Fruit fly (Drosophila melanogaster) whole organism, embryonic: ENCODE results near the gene CG7966.

Experiments used
- B-H2 ChIP-seq: fragments of 200-800 bp; sonication (Bioruptor generic); optimal IDR thresholded peaks from 2 replicates; lab custom pipeline; 2018; ENCODE audit warnings: missing biosample characterization, mild to moderate bottlenecking, missing genetic modification characterization
- CG1024 ChIP-seq: fragments of 200-800 bp; sonication (Bioruptor generic); IDR thresholded peaks from 2 replicates; pipeline ENCODE4 v1.3.6; 2022; ENCODE audit warnings: missing biosample characterization, missing genetic modification characterization
- CG12299 ChIP-seq: fragments of 200-800 bp; sonication (Bioruptor generic); optimal IDR thresholded peaks from 2 replicates; lab custom pipeline; 2018; ENCODE audit warnings: missing biosample characterization, mild to moderate bottlenecking, missing genetic modification characterization
- CG13624 ChIP-seq: fragments of 200-800 bp; sonication (Bioruptor generic); optimal IDR thresholded peaks from 2 replicates; lab custom pipeline; 2016; ENCODE audit warnings: missing biosample characterization, missing genetic modification characterization
- CG14014 ChIP-seq: fragments of 200-800 bp; sonication (Bioruptor generic); IDR thresholded peaks from 2 replicates; pipeline ENCODE4 v1.3.6; 2022; ENCODE audit warnings: missing biosample characterization, missing genetic modification characterization
- CG14441 ChIP-seq: fragments of 200-800 bp; sonication (Bioruptor generic); IDR thresholded peaks from 2 replicates; pipeline ENCODE4 v1.3.6; 2022; ENCODE audit warnings: missing biosample characterization, missing genetic modification characterization
- CG15514 ChIP-seq: fragments of 200-800 bp; sonication (Bioruptor generic); optimal IDR thresholded peaks from 3 replicates; lab custom pipeline; 2017; ENCODE audit warnings: missing biosample characterization, missing genetic modification characterization, mild to moderate bottlenecking, moderate library complexity, missing genetic modification reagents
- CG17186 ChIP-seq: fragments of 200-800 bp; sonication (Bioruptor generic); optimal IDR thresholded peaks from 3 replicates; lab custom pipeline; 2017; ENCODE audit warnings: missing biosample characterization, missing genetic modification reagents, missing genetic modification characterization
- CG2116 ChIP-seq: fragments of 200-800 bp; sonication (Bioruptor generic); optimal IDR thresholded peaks from 3 replicates; lab custom pipeline; 2018; ENCODE audit warnings: missing biosample characterization, mild to moderate bottlenecking, missing genetic modification characterization
- CG33213 ChIP-seq: fragments of 200-800 bp; sonication (Bioruptor generic); optimal IDR thresholded peaks from 3 replicates; lab custom pipeline; 2016; ENCODE audit warnings: missing biosample characterization, missing genetic modification characterization
- CG7745 ChIP-seq: fragments of 200-800 bp; sonication (Bioruptor generic); optimal IDR thresholded peaks from 2 replicates; lab custom pipeline; 2018; ENCODE audit warnings: missing biosample characterization, mild to moderate bottlenecking, missing genetic modification characterization, moderate library complexity
- CG8924 ChIP-seq: fragments of 200-800 bp; optimal IDR thresholded peaks from 3 replicates; lab custom pipeline; 2019; ENCODE audit warnings: missing biosample characterization, mild to moderate bottlenecking, missing genetic modification characterization, moderate library complexity
- CHES-1-like ChIP-seq: fragments of 200-800 bp; sonication (Bioruptor generic); optimal IDR thresholded peaks from 2 replicates; lab custom pipeline; 2016; ENCODE audit warnings: missing biosample characterization, missing genetic modification characterization
- Dll ChIP-seq: fragments of 200-800 bp; sonication (Bioruptor generic); IDR thresholded peaks from 4 replicates; pipeline ENCODE4 v1.3.6; 2022; ENCODE audit warnings: missing biosample characterization, missing genetic modification characterization; ENCODE audit not compliant: partially characterized antibody
- Dref ChIP-seq: fragments of 200-800 bp; sonication (Bioruptor generic); IDR thresholded peaks from 2 replicates; pipeline ENCODE4 v1.3.6; 2022; ENCODE audit warnings: missing biosample characterization, missing genetic modification characterization
- Gug ChIP-seq: fragments of 200-800 bp; sonication (Bioruptor generic); IDR thresholded peaks from 4 replicates; pipeline ENCODE4 v1.3.6; 2022; ENCODE audit warnings: missing biosample characterization, missing genetic modification characterization
- HLH4C ChIP-seq: fragments of 200-800 bp; sonication (Bioruptor generic); IDR thresholded peaks from 3 replicates; pipeline ENCODE4 v1.3.6; 2022; ENCODE audit warnings: missing biosample characterization, missing genetic modification characterization; ENCODE audit not compliant: partially characterized antibody
- Max ChIP-seq: fragments of 200-800 bp; sonication (Bioruptor generic); optimal IDR thresholded peaks from 2 replicates; lab custom pipeline; 2016; ENCODE audit warnings: missing biosample characterization, mild to moderate bottlenecking, missing genetic modification characterization
- Pdp1 ChIP-seq, 2 experiments: fragments of 200-800 bp; sonication (Bioruptor generic); optimal IDR thresholded peaks; 3 replicates each; lab custom pipeline; 2016; ENCODE audit warnings: missing biosample characterization in 2 of 2, missing genetic modification characterization in 2 of 2, mild to moderate bottlenecking in 1 of 2, moderate library complexity in 1 of 2
- Scr ChIP-seq: fragments of 200-800 bp; sonication (Bioruptor generic); IDR thresholded peaks from 2 replicates; pipeline ENCODE4 v1.3.6; 2022; ENCODE audit warnings: missing biosample characterization, missing genetic modification characterization; ENCODE audit not compliant: partially characterized antibody
- Sin3A ChIP-seq: fragments of >200 bp; optimal IDR thresholded peaks from 2 replicates; lab custom pipeline; 2018
- Sry-β ChIP-seq: fragments of 200-800 bp; sonication (Bioruptor generic); optimal IDR thresholded peaks from 2 replicates; lab custom pipeline; 2018; ENCODE audit warnings: missing biosample characterization, mild to moderate bottlenecking, missing genetic modification characterization, moderate library complexity
- Tbp ChIP-seq: fragments of >200 bp; optimal IDR thresholded peaks from 2 replicates; lab custom pipeline; 2018; ENCODE audit warnings: missing biosample characterization, missing genetic modification characterization
- Xrp1 ChIP-seq: fragments of 200-800 bp; sonication (Bioruptor generic); IDR thresholded peaks from 2 replicates; pipeline ENCODE4 v1.3.6; 2022; ENCODE audit warnings: missing biosample characterization, missing genetic modification characterization
- amos ChIP-seq: fragments of 200-800 bp; sonication (Bioruptor generic); IDR thresholded peaks from 2 replicates; pipeline ENCODE4 v1.3.6; 2022; ENCODE audit warnings: missing biosample characterization, missing genetic modification characterization; ENCODE audit not compliant: partially characterized antibody
- bab2 ChIP-seq: fragments of 200-800 bp; sonication (Bioruptor generic); optimal IDR thresholded peaks from 2 replicates; lab custom pipeline; 2016; ENCODE audit warnings: missing biosample characterization, missing genetic modification characterization
- bigmax ChIP-seq: fragments of 200-800 bp; sonication (Bioruptor generic); optimal IDR thresholded peaks from 2 replicates; lab custom pipeline; 2018; ENCODE audit warnings: missing biosample characterization, mild to moderate bottlenecking, missing genetic modification characterization
- br ChIP-seq: fragments of >200 bp; optimal IDR thresholded peaks from 2 replicates; lab custom pipeline; 2017
- cg ChIP-seq: fragments of 200-800 bp; sonication (Bioruptor generic); optimal IDR thresholded peaks from 3 replicates; lab custom pipeline; 2019; ENCODE audit warnings: missing biosample characterization, mild to moderate bottlenecking, missing genetic modification characterization, moderate library complexity
- dmrt11E ChIP-seq: fragments of 200-800 bp; sonication (Bioruptor generic); optimal IDR thresholded peaks from 3 replicates; lab custom pipeline; 2018; ENCODE audit warnings: missing biosample characterization, mild to moderate bottlenecking, missing genetic modification characterization, moderate library complexity
- esg ChIP-seq: fragments of 200-800 bp; sonication (Bioruptor generic); conservative IDR thresholded peaks from 2 replicates; pipeline ENCODE4 v1.3.6; 2022; ENCODE audit warnings: missing biosample characterization, missing genetic modification characterization
- eyg ChIP-seq: fragments of 200-800 bp; sonication (Bioruptor generic); optimal IDR thresholded peaks from 3 replicates; lab custom pipeline; 2016; ENCODE audit warnings: missing biosample characterization, missing genetic modification characterization
- gsb-n ChIP-seq: fragments of 200-800 bp; sonication (Bioruptor generic); optimal IDR thresholded peaks from 3 replicates; lab custom pipeline; 2018; ENCODE audit warnings: missing biosample characterization, mild to moderate bottlenecking, missing genetic modification characterization
- hb ChIP-seq: fragments of 200-800 bp; sonication (Bioruptor generic); IDR thresholded peaks from 3 replicates; pipeline ENCODE4 v1.3.6; 2022; ENCODE audit warnings: missing biosample characterization, missing genetic modification characterization; ENCODE audit not compliant: partially characterized antibody
- hbn ChIP-seq: fragments of 200-800 bp; sonication (Bioruptor generic); IDR thresholded peaks from 2 replicates; pipeline ENCODE4 v1.3.6; 2022; ENCODE audit warnings: missing biosample characterization, missing genetic modification characterization; ENCODE audit not compliant: partially characterized antibody
- her ChIP-seq: fragments of 200-800 bp; sonication (Bioruptor generic); optimal IDR thresholded peaks from 2 replicates; lab custom pipeline; 2016; ENCODE audit warnings: missing biosample characterization, missing genetic modification characterization
- ind ChIP-seq: fragments of 200-800 bp; sonication (Bioruptor generic); optimal IDR thresholded peaks from 3 replicates; lab custom pipeline; 2016; ENCODE audit warnings: missing biosample characterization, missing genetic modification characterization
- inv ChIP-seq: fragments of 200-800 bp; sonication (Bioruptor generic); IDR thresholded peaks from 2 replicates; pipeline ENCODE4 v1.3.6; 2022; ENCODE audit warnings: missing biosample characterization, missing genetic modification characterization; ENCODE audit not compliant: partially characterized antibody
- lola ChIP-seq, 3 experiments: fragments of >200 bp in 2 of 3; fragments of 200-800 bp in 1 of 3; sonication (Bioruptor generic) in 1 of 3; optimal IDR thresholded peaks; 2 replicates each; lab custom pipeline; 2017 to 2019; ENCODE audit warnings: missing biosample characterization in 3 of 3, missing genetic modification characterization in 3 of 3, mild to moderate bottlenecking in 1 of 3, moderate library complexity in 1 of 3
- mam ChIP-seq: fragments of 200-800 bp; sonication (Bioruptor generic); optimal IDR thresholded peaks from 3 replicates; lab custom pipeline; 2016; ENCODE audit warnings: missing biosample characterization, missing genetic modification characterization
- nerfin-2 ChIP-seq: fragments of 200-800 bp; sonication (Bioruptor generic); IDR thresholded peaks from 2 replicates; pipeline ENCODE4 v1.3.6; 2022; ENCODE audit warnings: missing biosample characterization, missing genetic modification characterization; ENCODE audit not compliant: partially characterized antibody
- repo ChIP-seq: fragments of 200-800 bp; sonication (Bioruptor generic); optimal IDR thresholded peaks from 2 replicates; lab custom pipeline; 2016; ENCODE audit warnings: missing biosample characterization, missing genetic modification characterization
- shn ChIP-seq: fragments of 200-800 bp; sonication (Bioruptor generic); optimal IDR thresholded peaks from 3 replicates; lab custom pipeline; 2016; ENCODE audit warnings: missing biosample characterization, missing genetic modification characterization
- sima ChIP-seq: fragments of 200-800 bp; sonication (Bioruptor generic); optimal IDR thresholded peaks from 2 replicates; lab custom pipeline; 2016; ENCODE audit warnings: missing biosample characterization, missing genetic modification characterization
- tll ChIP-seq, 2 experiments: fragments of 200-800 bp in 1 of 2; fragments of >200 bp in 1 of 2; sonication (Bioruptor generic) in 1 of 2; optimal IDR thresholded peaks; 2 replicates each; lab custom pipeline; 2017 to 2019; ENCODE audit warnings: missing biosample characterization in 2 of 2, missing genetic modification characterization in 2 of 2, mild to moderate bottlenecking in 1 of 2, moderate library complexity in 1 of 2
- vvl ChIP-seq: fragments of 200-800 bp; sonication (Bioruptor generic); IDR thresholded peaks from 2 replicates; pipeline ENCODE4 v1.3.6; 2022; ENCODE audit warnings: missing biosample characterization, missing genetic modification characterization
- wek ChIP-seq: fragments of 200-800 bp; sonication (Bioruptor generic); optimal IDR thresholded peaks from 3 replicates; lab custom pipeline; 2018; ENCODE audit warnings: missing biosample characterization, mild to moderate bottlenecking, missing genetic modification characterization, moderate library complexity
- yki ChIP-seq: fragments of >200 bp; optimal IDR thresholded peaks from 3 replicates; lab custom pipeline; 2018

Gene CG7966

dm6 chr3R:13030257-13031173 is 20.7 kb downstream of the CG7966 start, which contains the start of the genes CG46281 and CG46280 (continued):
- TF ChIP-seq Dll (peak; percentile 74; the same call in 3 of the 4 replicates), hb (peak; percentile 67; the same call in 2 of the 3 replicates), amos (GFP tag; lab: Robert Waterston, UW) (peak; percentile 39; the same call in 1 of the 2 replicates), CG17186 (GFP tag; lab: Kevin White, UChicago) (no peak), wek (GFP tag; lab: Kevin White, UChicago) (peak; percentile 93), cg (GFP tag; lab: Kevin White, UChicago) (no peak), CHES-1-like (GFP tag; lab: Kevin White, UChicago) (peak; percentile 76), CG1024 (GFP tag; lab: Robert Waterston, UW) (no peak), HLH4C (GFP tag; lab: Robert Waterston, UW) (peak; percentile 69), CG14441 (GFP tag; lab: Robert Waterston, UW) (no peak), mam (peak; percentile 37), vvl (GFP tag; lab: Robert Waterston, UW) (0 out of 2 replicates have a peak, but pooled peaks have one; percentile 18), gsb-n (no peak), Sry-β (GFP tag; lab: Kevin White, UChicago) (peak; percentile 13), dmrt11E (tag; lab: Kevin White, UChicago) (peak; percentile 19), shn (GFP tag; lab: Kevin White, UChicago) (peak; percentile 12), hbn (GFP tag; lab: Robert Waterston, UW) (peak; percentile 40; the same call in 1 of the 2 replicates), tll (GFP tag; optimal IDR thresholded peaks at IDR 0.05; lab: Kevin White, UChicago) (peak in 1 of 2 experiments; percentile 68), CG2116 (GFP tag; lab: Kevin White, UChicago) (peak; percentile 95), CG33213 (GFP tag; lab: Kevin White, UChicago) (peak; percentile 24), sima (GFP tag; lab: Kevin White, UChicago) (no peak), CG7745 (tag; lab: Kevin White, UChicago) (no peak), br (lab: Kevin White, UChicago) (no peak), Sin3A (lab: Kevin White, UChicago) (peak; percentile 66), inv (GFP tag; lab: Robert Waterston, UW) (0 out of 2 replicates have a peak, but pooled peaks have one; percentile 24), Scr (GFP tag; lab: Robert Waterston, UW) (peak; percentile 62), CG8924 (tag; lab: Kevin White, UChicago) (no peak), lola (GFP tag; optimal IDR thresholded peaks at IDR 0.05; lab: Kevin White, UChicago) (peak in 1 of 3 experiments; percentile 30), eyg (GFP tag; lab: Kevin White, UChicago) (peak; percentile 21), CG15514 (GFP tag; lab: Kevin White, UChicago) (peak; percentile 98), Max (peak; percentile 52), her (peak; percentile 9), Xrp1 (GFP tag; lab: Robert Waterston, UW) (no peak), CG14014 (GFP tag; lab: Robert Waterston, UW) (no peak), Tbp (GFP tag; lab: Kevin White, UChicago) (peak; percentile 32), B-H2 (GFP tag; lab: Kevin White, UChicago) (peak; percentile 16), Pdp1 (GFP tag; optimal IDR thresholded peaks at IDR 0.05; lab: Kevin White, UChicago) (peak; percentile 31 to 78), bigmax (GFP tag; lab: Kevin White, UChicago) (no peak), nerfin-2 (GFP tag; lab: Robert Waterston, UW) (no peak), repo (GFP tag; lab: Kevin White, UChicago) (peak; percentile 9), CG13624 (GFP tag; lab: Kevin White, UChicago) (peak; percentile 43), yki (lab: Kevin White, UChicago) (no peak), bab2 (GFP tag; lab: Kevin White, UChicago) (peak; percentile 2), Gug (no peak), esg (no peak), CG12299 (tag; lab: Kevin White, UChicago) (peak; percentile 18), Dref (GFP tag; lab: Robert Waterston, UW) (peak; percentile 72), ind (no peak)
